Fruit fly (Drosophila melanogaster) whole organism, adult: ENCODE results near the gene CG9951.

Experiments used
- CG11617 ChIP-seq: fragments of 200-800 bp; sonication (Bioruptor generic); optimal IDR thresholded peaks from 2 replicates; lab custom pipeline; 2017; ENCODE audit warnings: mild to moderate bottlenecking, missing biosample characterization, missing genetic modification reagents, missing genetic modification characterization
- CG12768 ChIP-seq: fragments of 200-800 bp; sonication (Bioruptor generic); optimal IDR thresholded peaks from 2 replicates; lab custom pipeline; 2017; ENCODE audit warnings: missing biosample characterization, missing genetic modification characterization, mild to moderate bottlenecking, moderate library complexity, missing genetic modification reagents
- CG5204 ChIP-seq: fragments of 200-800 bp; sonication (Bioruptor generic); optimal IDR thresholded peaks from 2 replicates; lab custom pipeline; 2016; ENCODE audit warnings: missing biosample characterization, missing genetic modification characterization
- CG7045 ChIP-seq: fragments of 200-800 bp; sonication (Bioruptor generic); optimal IDR thresholded peaks from 2 replicates; lab custom pipeline; 2017; ENCODE audit warnings: missing biosample characterization, mild to moderate bottlenecking, missing genetic modification characterization
- CG7101 ChIP-seq: fragments of 200-800 bp; sonication (Bioruptor generic); optimal IDR thresholded peaks from 2 replicates; lab custom pipeline; 2018; ENCODE audit warnings: missing biosample characterization, mild to moderate bottlenecking, missing genetic modification characterization, moderate library complexity
- Clk ChIP-seq: fragments of 200-800 bp; sonication (Bioruptor generic); optimal IDR thresholded peaks from 2 replicates; lab custom pipeline; 2017; ENCODE audit warnings: missing biosample characterization, missing genetic modification characterization
- Hr96 ChIP-seq: fragments of 200-800 bp; sonication (Bioruptor generic); optimal IDR thresholded peaks from 2 replicates; lab custom pipeline; 2016; ENCODE audit warnings: missing biosample characterization, missing genetic modification characterization
- bab1 ChIP-seq: fragments of 200-800 bp; sonication (Bioruptor generic); optimal IDR thresholded peaks from 3 replicates; lab custom pipeline; 2019; ENCODE audit warnings: missing biosample characterization, mild to moderate bottlenecking, missing genetic modification characterization, moderate library complexity
- cic ChIP-seq: fragments of 200-800 bp; sonication (Bioruptor generic); optimal IDR thresholded peaks from 2 replicates; lab custom pipeline; 2017; ENCODE audit warnings: missing biosample characterization, mild to moderate bottlenecking, missing genetic modification characterization, moderate library complexity
- cnc ChIP-seq, 2 experiments: fragments of >200 bp; optimal IDR thresholded peaks; 2 replicates each; lab custom pipeline; 2017
- kay ChIP-seq: fragments of 200-800 bp; sonication (Bioruptor generic); peaks from one replicate; lab custom pipeline; 2016; ENCODE audit warnings: missing biosample characterization, missing genetic modification characterization, borderline replicate concordance
- ovo ChIP-seq: fragments of 200-800 bp; sonication (Bioruptor generic); optimal IDR thresholded peaks from 2 replicates; lab custom pipeline; 2016; ENCODE audit warnings: missing biosample characterization, missing genetic modification characterization
- pad ChIP-seq: fragments of 200-800 bp; sonication (Bioruptor generic); optimal IDR thresholded peaks from 3 replicates; lab custom pipeline; 2017; ENCODE audit warnings: missing biosample characterization, missing genetic modification characterization, mild to moderate bottlenecking, moderate library complexity, missing genetic modification reagents

dm6 chr3L:16887272-16887671 is 24.3 kb downstream of the CG9951 start:
- no peak for TF ChIP-seq kay (GFP tag; lab: Kevin White, UChicago)
- TF ChIP-seq CG5204 (GFP tag; lab: Kevin White, UChicago) = no peak
- no peak for TF ChIP-seq CG7101
- no peak for TF ChIP-seq bab1
- TF ChIP-seq Hr96 = no peak
- TF ChIP-seq CG7045 (GFP tag; lab: Kevin White, UChicago) = no peak
- no peak for TF ChIP-seq Clk
- TF ChIP-seq CG12768 (GFP tag; lab: Kevin White, UChicago) = no peak
- TF ChIP-seq cic (GFP tag; lab: Kevin White, UChicago) = no peak
- no peak for TF ChIP-seq ovo
- TF ChIP-seq cnc (optimal IDR thresholded peaks at IDR 0.05; lab: Kevin White, UChicago) = no peak
- TF ChIP-seq CG11617 = no peak
- TF ChIP-seq pad (GFP tag; lab: Kevin White, UChicago) = no peak
